Fruit fly (Drosophila melanogaster) S2 (cell line): Measurements from ENCODE around the gene tfc.
"Not testable (repeated sequence)": the region's sequence is repeated elsewhere in the genome, so short reads cannot be mapped to it uniquely, and the experiment has no call there.

ENCODE experiments used
- CG8478 ChIP-seq: fragments of >200 bp; optimal IDR thresholded peaks from 2 replicates; lab custom pipeline; 2018
- CTCF ChIP-seq, 2 experiments: fragments of >200 bp; optimal IDR thresholded peaks; 2 replicates each; lab custom pipeline; 2018

tfc gene

dm6 chr3L:1246823-1247222 lies 9.4 kb upstream of the tfc start, which contains the start of gene CG32318:
Gene CG32318, minus strand, starts transcription at chr3L:1246923.
- TF ChIP-seq CG8478; CTCF (optimal IDR thresholded peaks at IDR 0.05; lab: Kevin White, UChicago): not testable (repeated sequence)

dm6 chr3L:1247627-1248295 lies 8.5 kb upstream of the tfc start, which contains the start of the genes Psf1 and Sac1:
Gene Psf1, minus strand, starts transcription at chr3L:1247677.
Gene Sac1, plus strand, starts transcription at chr3L:1247817.
- TF ChIP-seq CTCF (optimal IDR thresholded peaks at IDR 0.05; lab: Kevin White, UChicago) (peak; percentile 8 to 30), CG8478 (no peak)

dm6 chr3L:1250396-1250795 lies 5.9 kb upstream of the tfc start, which contains the start of gene Bfc:
Gene Bfc, plus strand, starts transcription at chr3L:1250696.
- TF ChIP-seq CTCF (optimal IDR thresholded peaks at IDR 0.05; lab: Kevin White, UChicago): no peak
- TF ChIP-seq CG8478: no peak

- no peak for TF ChIP-seq CTCF (optimal IDR thresholded peaks at IDR 0.05; lab: Kevin White, UChicago)
- TF ChIP-seq CG8478: no peak
These were observed 4.5 kb upstream of the tfc start, which contains the start of the genes CG9130 and CG9133 for dm6 chr3L:1251712-1252111. Gene CG9130, plus strand, starts transcription at chr3L:1252012. Gene CG9133, plus strand, starts transcription at chr3L:1252012.

dm6 chr3L:1258547-1258946 lies 2.3 kb downstream of the tfc start:
- TF ChIP-seq CTCF (optimal IDR thresholded peaks at IDR 0.05; lab: Kevin White, UChicago): no peak
- TF ChIP-seq CG8478: no peak

dm6 chr3L:1264998-1265397 lies 8.7 kb downstream of the tfc start:
- TF ChIP-seq CG8478: no peak
- no peak for TF ChIP-seq CTCF (optimal IDR thresholded peaks at IDR 0.05; lab: Kevin White, UChicago)

dm6 chr3L:1265423-1266002 lies 9.3 kb downstream of the tfc start:
- no peak for TF ChIP-seq CTCF (optimal IDR thresholded peaks at IDR 0.05; lab: Kevin White, UChicago)
- no peak for TF ChIP-seq CG8478

- no peak for TF ChIP-seq CG8478
- no peak for TF ChIP-seq CTCF (optimal IDR thresholded peaks at IDR 0.05; lab: Kevin White, UChicago)
These were observed 12.8 kb downstream of the tfc start for dm6 chr3L:1269013-1269412.

- TF ChIP-seq CTCF (optimal IDR thresholded peaks at IDR 0.05; lab: Kevin White, UChicago) (no peak), CG8478 (no peak)
These were observed 19.5 kb downstream of the tfc start, which contains the start of gene CG32333 for dm6 chr3L:1275767-1276166. Gene CG32333, plus strand, starts transcription at chr3L:1275956.

- TF ChIP-seq CG8478: no peak
- no peak for TF ChIP-seq CTCF (optimal IDR thresholded peaks at IDR 0.05; lab: Kevin White, UChicago)
These were observed 21.7 kb downstream of the tfc start for dm6 chr3L:1277937-1278336.

- TF ChIP-seq CG8478 (no peak), CTCF (optimal IDR thresholded peaks at IDR 0.05; lab: Kevin White, UChicago) (no peak)
These were observed 23.4 kb downstream of the tfc start for dm6 chr3L:1279685-1280084.

- TF ChIP-seq CTCF (optimal IDR thresholded peaks at IDR 0.05; lab: Kevin White, UChicago): no peak
- no peak for TF ChIP-seq CG8478
These were observed 24.8 kb downstream of the tfc start for dm6 chr3L:1280890-1281622.

dm6 chr3L:1294835-1295234 lies 38.6 kb downstream of the tfc start:
- TF ChIP-seq CTCF (optimal IDR thresholded peaks at IDR 0.05; lab: Kevin White, UChicago): no peak
- no peak for TF ChIP-seq CG8478

dm6 chr3L:1295693-1296092 lies 39.4 kb downstream of the tfc start, which contains the start of gene Rabex-5:
Gene Rabex-5, plus strand, starts transcription at chr3L:1295913.
- TF ChIP-seq CG8478 (no peak), CTCF (optimal IDR thresholded peaks at IDR 0.05; lab: Kevin White, UChicago) (peak; percentile 12 to 38)

- no peak for TF ChIP-seq CG8478
- TF ChIP-seq CTCF (optimal IDR thresholded peaks at IDR 0.05; lab: Kevin White, UChicago): no peak
These were observed 42.3 kb downstream of the tfc start, which contains the start of gene scf for dm6 chr3L:1298509-1298908. Gene scf, plus strand, starts transcription at chr3L:1298672.
